Worm (Caenorhabditis elegans) whole organism, mixed stage, embryonic: ENCODE data around the gene F58F9.3.

Experiments used
- bed-3 ChIP-seq: fragments of 200-800 bp; sonication (Bioruptor generic); optimal IDR thresholded peaks from 3 replicates; lab custom pipeline; 2018; ENCODE audit warnings: mild to moderate bottlenecking, missing genetic modification characterization, moderate library complexity, missing compliant biosample characterization
- blmp-1 ChIP-seq: fragments of 150-350 bp; optimal IDR thresholded peaks from 2 replicates; lab custom pipeline; 2014; ENCODE audit warnings: missing biosample characterization, missing genetic modification characterization
- ceh-39 ChIP-seq: fragments of 150-350 bp; optimal IDR thresholded peaks from 2 replicates; lab custom pipeline; 2014; ENCODE audit warnings: missing biosample characterization, missing genetic modification characterization
- ceh-43 ChIP-seq: fragments of 200-800 bp; sonication (Bioruptor generic); optimal IDR thresholded peaks from 2 replicates; lab custom pipeline; 2018; ENCODE audit warnings: mild to moderate bottlenecking, missing genetic modification characterization, moderate library complexity, missing compliant biosample characterization
- ceh-83 ChIP-seq: fragments of 200-800 bp; sonication (Bioruptor generic); optimal IDR thresholded peaks from 2 replicates; lab custom pipeline; 2018; ENCODE audit warnings: mild to moderate bottlenecking, missing genetic modification characterization, missing compliant biosample characterization
- cnd-1 ChIP-seq: fragments of 200-800 bp; sonication (Bioruptor generic); optimal IDR thresholded peaks from 2 replicates; lab custom pipeline; 2018; ENCODE audit warnings: mild to moderate bottlenecking, missing genetic modification characterization, missing compliant biosample characterization
- elt-1 ChIP-seq: sonication (generic microtip); optimal IDR thresholded peaks from 2 replicates; lab custom pipeline; 2017; ENCODE audit warnings: missing genetic modification characterization, mild to moderate bottlenecking, missing compliant biosample characterization, antibody characterized with exemption, moderate library complexity, borderline replicate concordance; ENCODE audit not compliant: insufficient read depth
- elt-3 ChIP-seq: fragments of 150-350 bp; optimal IDR thresholded peaks from 2 replicates; lab custom pipeline; 2014; ENCODE audit warnings: missing biosample characterization, missing genetic modification characterization
- flh-1 ChIP-seq: fragments of 200-800 bp; sonication (Bioruptor generic); optimal IDR thresholded peaks from 2 replicates; lab custom pipeline; 2018; ENCODE audit warnings: mild to moderate bottlenecking, missing genetic modification characterization, moderate library complexity, missing compliant biosample characterization
- ham-2 ChIP-seq: fragments of 200-800 bp; sonication (Bioruptor generic); optimal IDR thresholded peaks from 2 replicates; lab custom pipeline; 2018; ENCODE audit warnings: mild to moderate bottlenecking, missing genetic modification characterization, missing compliant biosample characterization
- hlh-1 ChIP-seq: fragments of 150-350 bp; optimal IDR thresholded peaks from 2 replicates; lab custom pipeline; 2014; ENCODE audit warnings: missing biosample characterization, missing genetic modification reagents, missing genetic modification characterization
- lin-13 ChIP-seq: fragments of 150-350 bp; optimal IDR thresholded peaks from 2 replicates; lab custom pipeline; 2014; ENCODE audit warnings: missing biosample characterization, missing genetic modification characterization
- mep-1 ChIP-seq: fragments of 150-350 bp; optimal IDR thresholded peaks from 2 replicates; lab custom pipeline; 2017; ENCODE audit warnings: missing biosample characterization, missing genetic modification reagents, missing genetic modification characterization, inconsistent platforms
- mls-2 ChIP-seq: sonication (generic microtip); optimal IDR thresholded peaks from 2 replicates; lab custom pipeline; 2016; ENCODE audit warnings: mild to moderate bottlenecking, missing genetic modification characterization, moderate library complexity, missing compliant biosample characterization
- nhr-12 ChIP-seq: fragments of 150-350 bp; optimal IDR thresholded peaks from 2 replicates; lab custom pipeline; 2014; ENCODE audit warnings: missing biosample characterization, missing genetic modification characterization
- nhr-2 ChIP-seq: fragments of 150-350 bp; optimal IDR thresholded peaks from 2 replicates; lab custom pipeline; 2014; ENCODE audit warnings: missing biosample characterization, missing genetic modification characterization
- nhr-237 ChIP-seq: fragments of 150-350 bp; optimal IDR thresholded peaks from 2 replicates; lab custom pipeline; 2014; ENCODE audit warnings: missing biosample characterization, missing genetic modification characterization
- nhr-28 ChIP-seq: fragments of 150-350 bp; optimal IDR thresholded peaks from 2 replicates; lab custom pipeline; 2014; ENCODE audit warnings: missing biosample characterization, missing genetic modification characterization
- pha-4 ChIP-seq: fragments of 150-350 bp; optimal IDR thresholded peaks from 2 replicates; lab custom pipeline; 2018; ENCODE audit warnings: missing biosample characterization, missing genetic modification reagents, missing genetic modification characterization
- sem-2 ChIP-seq: fragments of 200-800 bp; sonication (Bioruptor generic); optimal IDR thresholded peaks from 2 replicates; lab custom pipeline; 2018; ENCODE audit warnings: mild to moderate bottlenecking, missing genetic modification characterization, missing compliant biosample characterization
- snpc-4 ChIP-seq: fragments of 150-350 bp; optimal IDR thresholded peaks from 2 replicates; lab custom pipeline; 2014; ENCODE audit warnings: missing biosample characterization, missing genetic modification characterization
- sptf-1 ChIP-seq: sonication (generic microtip); optimal IDR thresholded peaks from 2 replicates; lab custom pipeline; 2017; ENCODE audit warnings: mild to moderate bottlenecking, missing genetic modification characterization, moderate library complexity, missing compliant biosample characterization
- tbx-8 ChIP-seq: fragments of 200-800 bp; sonication (Bioruptor generic); optimal IDR thresholded peaks from 2 replicates; lab custom pipeline; 2018; ENCODE audit warnings: mild to moderate bottlenecking, missing genetic modification characterization, moderate library complexity, missing compliant biosample characterization
- unc-120 ChIP-seq: sonication (generic microtip); optimal IDR thresholded peaks from 2 replicates; lab custom pipeline; 2017; ENCODE audit warnings: missing genetic modification characterization, missing compliant biosample characterization; ENCODE audit not compliant: poor library complexity, severe bottlenecking
- unc-39 ChIP-seq: fragments of 150-350 bp; optimal IDR thresholded peaks from 2 replicates; lab custom pipeline; 2014; ENCODE audit warnings: missing biosample characterization, missing genetic modification characterization
- unc-62 ChIP-seq: fragments of 150-350 bp; optimal IDR thresholded peaks from 2 replicates; lab custom pipeline; 2014; ENCODE audit warnings: missing biosample characterization, missing genetic modification reagents, missing genetic modification characterization
- zip-8 ChIP-seq: fragments of 150-350 bp; optimal IDR thresholded peaks from 2 replicates; lab custom pipeline; 2014; ENCODE audit warnings: missing biosample characterization, missing genetic modification characterization
- ztf-11 ChIP-seq: fragments of 150-350 bp; optimal IDR thresholded peaks from 2 replicates; lab custom pipeline; 2014; ENCODE audit warnings: missing biosample characterization, missing genetic modification characterization

F58F9.3 gene

ce11 chrIV:6209337-6209736 is 23.7 kb upstream of the F58F9.3 start:
- no peak for TF ChIP-seq cnd-1 (tag; lab: Kevin White, UChicago)
- TF ChIP-seq lin-13 (tag; lab: Kevin White, UChicago) = no peak
- TF ChIP-seq sptf-1 (tag; lab: Kevin White, UChicago) = no peak
- no peak for TF ChIP-seq elt-3 (tag; lab: Kevin White, UChicago)
- no peak for TF ChIP-seq ztf-11 (tag; lab: Kevin White, UChicago)
- TF ChIP-seq zip-8 (tag; lab: Kevin White, UChicago) = peak; percentile 96

ce11 chrIV:6210574-6210973 is 22.5 kb upstream of the F58F9.3 start, which contains the start of the genes ugt-24 and C49A9.6:
ugt-24 (minus strand) TSS chrIV:6210720.
C49A9.6 (plus strand) TSS chrIV:6210936.
- TF ChIP-seq unc-39 = no peak
- TF ChIP-seq elt-3 (tag; lab: Kevin White, UChicago) = no peak
- no peak for TF ChIP-seq elt-1 (tag; lab: Kevin White, UChicago)
- no peak for TF ChIP-seq zip-8 (tag; lab: Kevin White, UChicago)
- no peak for TF ChIP-seq mep-1 (tag; lab: Kevin White, UChicago)
- TF ChIP-seq, all 35 proteins: peak for 0

ce11 chrIV:6213403-6213802 is 19.6 kb upstream of the F58F9.3 start, which contains the start of gene C49A9.5:
C49A9.5 (plus strand) TSS chrIV:6213673.
- TF ChIP-seq sptf-1 (tag; lab: Kevin White, UChicago) (no peak), bed-3 (GFP tag; lab: Kevin White, UChicago) (no peak), nhr-237 (no peak), hlh-1 (tag; lab: Kevin White, UChicago) (no peak), unc-120 (tag; lab: Kevin White, UChicago) (no peak), nhr-12 (tag; lab: Kevin White, UChicago) (no peak), unc-62 (GFP tag; lab: Kevin White, UChicago) (no peak), nhr-28 (tag; lab: Kevin White, UChicago) (no peak), ceh-39 (no peak), tbx-8 (GFP tag; lab: Kevin White, UChicago) (no peak), lin-13 (tag; lab: Kevin White, UChicago) (no peak), zip-8 (tag; lab: Kevin White, UChicago) (no peak), ceh-43 (GFP tag; lab: Kevin White, UChicago) (no peak), blmp-1 (tag; lab: Kevin White, UChicago) (no peak), nhr-2 (no peak), mep-1 (tag; lab: Kevin White, UChicago) (no peak)

- no peak for TF ChIP-seq nhr-28 (tag; lab: Kevin White, UChicago)
- no peak for TF ChIP-seq ztf-11 (tag; lab: Kevin White, UChicago)
- TF ChIP-seq lin-13 (tag; lab: Kevin White, UChicago) = no peak
- TF ChIP-seq bed-3 (GFP tag; lab: Kevin White, UChicago) = no peak
- no peak for TF ChIP-seq sem-2 (GFP tag; lab: Kevin White, UChicago)
- TF ChIP-seq ceh-83 (GFP tag; lab: Kevin White, UChicago) = no peak
- TF ChIP-seq zip-8 (tag; lab: Kevin White, UChicago) = no peak
- TF ChIP-seq ham-2 (GFP tag; lab: Kevin White, UChicago) = no peak
- TF ChIP-seq ceh-43 (GFP tag; lab: Kevin White, UChicago) = no peak
- no peak for TF ChIP-seq elt-3 (tag; lab: Kevin White, UChicago)
- TF ChIP-seq flh-1 (GFP tag; lab: Kevin White, UChicago) = no peak
- no peak for TF ChIP-seq elt-1 (tag; lab: Kevin White, UChicago)
- TF ChIP-seq cnd-1 (tag; lab: Kevin White, UChicago) = no peak
- TF ChIP-seq ceh-39 = no peak
- TF ChIP-seq sptf-1 (tag; lab: Kevin White, UChicago) = no peak
- no peak for TF ChIP-seq snpc-4 (tag; lab: Kevin White, UChicago)
- TF ChIP-seq unc-39 = no peak
- no peak for TF ChIP-seq unc-62 (GFP tag; lab: Kevin White, UChicago)
- TF ChIP-seq mls-2 (tag; lab: Kevin White, UChicago) = no peak
Observed at ce11 chrIV:6217066-6217465, 16.0 kb upstream of the F58F9.3 start, which contains the start of gene C49A9.9. C49A9.9 (plus strand) TSS chrIV:6217372.

ce11 chrIV:6217503-6217902 is 15.5 kb upstream of the F58F9.3 start:
- TF ChIP-seq zip-8 (tag; lab: Kevin White, UChicago) (no peak), pha-4 (tag; lab: Kevin White, UChicago) (no peak), snpc-4 (tag; lab: Kevin White, UChicago) (no peak), nhr-28 (tag; lab: Kevin White, UChicago) (no peak), cnd-1 (tag; lab: Kevin White, UChicago) (no peak), sem-2 (GFP tag; lab: Kevin White, UChicago) (no peak), lin-13 (tag; lab: Kevin White, UChicago) (no peak)
